Fruit fly (Drosophila melanogaster): ENCODE measurements around the gene Nubp2.

The Nubp2 gene

dm6 chr3L:20508136-20508635 is 18.2 kb upstream of the Nubp2 start (continued):
- peak; percentile 87 for TF ChIP-seq Hr3 (GFP tag; optimal IDR thresholded peaks at IDR 0.05)
- TF ChIP-seq CG15696 (tag; optimal IDR thresholded peaks at IDR 0.05): peak; percentile 91
- no peak for TF ChIP-seq CG2129 (GFP tag; IDR thresholded peaks at IDR 0.05; ENCODE audit: partially characterized antibody)
- TF ChIP-seq btn (GFP tag; optimal IDR thresholded peaks at IDR 0.05): peak; percentile 21
- peak; percentile 88 for TF ChIP-seq Sox102F (GFP tag; optimal IDR thresholded peaks at IDR 0.05)
- TF ChIP-seq CG8478 (optimal IDR thresholded peaks at IDR 0.05): no peak
- peak; percentile 94 for TF ChIP-seq fu2 (GFP tag; optimal IDR thresholded peaks at IDR 0.05)
- TF ChIP-seq pb (GFP tag; optimal IDR thresholded peaks at IDR 0.05): peak; percentile 78
- peak; percentile 91 for TF ChIP-seq Bteb2 (GFP tag; optimal IDR thresholded peaks at IDR 0.05)
- TF ChIP-seq CG7372 (GFP tag; IDR thresholded peaks at IDR 0.05): peak; percentile 95
- TF ChIP-seq zen (tag; optimal IDR thresholded peaks at IDR 0.05): peak; percentile 83
- TF ChIP-seq CG10979 (tag; optimal IDR thresholded peaks at IDR 0.05): peak; percentile 88
- TF ChIP-seq CG10267 (tag; optimal IDR thresholded peaks at IDR 0.05): peak; percentile 80
- peak; percentile 80 for TF ChIP-seq tup (GFP tag; optimal IDR thresholded peaks at IDR 0.05)
- TF ChIP-seq BtbVII (GFP tag; optimal IDR thresholded peaks at IDR 0.05): peak; percentile 94
- peak; percentile 89 for TF ChIP-seq mirr (GFP tag; optimal IDR thresholded peaks at IDR 0.05)
- TF ChIP-seq CG7745 (tag; optimal IDR thresholded peaks at IDR 0.05): no peak
- TF ChIP-seq Hand (GFP tag; optimal IDR thresholded peaks at IDR 0.05): peak; percentile 89
- peak; percentile 49; the same call in 1 of the 2 replicates for TF ChIP-seq bowl (GFP tag; IDR thresholded peaks at IDR 0.05)
- TF ChIP-seq CG2889 (GFP tag; IDR thresholded peaks at IDR 0.05): peak; percentile 85
- peak; percentile 65 for TF ChIP-seq sqz (GFP tag; optimal IDR thresholded peaks at IDR 0.05)
- TF ChIP-seq CrebB (tag; optimal IDR thresholded peaks at IDR 0.05): peak; percentile 91
- TF ChIP-seq Ets97D (GFP tag; optimal IDR thresholded peaks at IDR 0.05): peak; percentile 51
- peak; percentile 66 for TF ChIP-seq CG4707 (GFP tag; optimal IDR thresholded peaks at IDR 0.05)
- peak; percentile 96 for TF ChIP-seq HLH54F (GFP tag; optimal IDR thresholded peaks at IDR 0.05)
- peak; percentile 68 for TF ChIP-seq gcm (GFP tag; optimal IDR thresholded peaks at IDR 0.05)
- TF ChIP-seq Hey (tag; optimal IDR thresholded peaks at IDR 0.05): peak; percentile 78
- TF ChIP-seq CG11695 (GFP tag; IDR thresholded peaks at IDR 0.05): peak; percentile 93
- TF ChIP-seq CG4360 (GFP tag; IDR thresholded peaks at IDR 0.05): 0 out of 2 replicates have a peak, but pooled peaks have one; percentile 12
- peak; percentile 54; the same call in 1 of the 2 replicates for TF ChIP-seq CkIIα-i1 (GFP tag; IDR thresholded peaks at IDR 0.05)
- TF ChIP-seq Neu2 (GFP tag; optimal IDR thresholded peaks at IDR 0.05; ENCODE audit: borderline replicate concordance): peak; percentile 64
- peak; percentile 95 for TF ChIP-seq pho (GFP tag; optimal IDR thresholded peaks at IDR 0.05)
- TF ChIP-seq ftz-f1 (GFP tag; optimal IDR thresholded peaks at IDR 0.05): peak; percentile 60
- TF ChIP-seq pzg (GFP tag; optimal IDR thresholded peaks at IDR 0.05): peak; percentile 25
- peak; percentile 96 for TF ChIP-seq caup (GFP tag; optimal IDR thresholded peaks at IDR 0.05; ENCODE audit: severe bottlenecking)
- TF ChIP-seq CG17385 (GFP tag; optimal IDR thresholded peaks at IDR 0.05): peak; percentile 83
- peak; percentile 69 for TF ChIP-seq CG2875 (GFP tag; optimal IDR thresholded peaks at IDR 0.05)
- peak; percentile 78 for TF ChIP-seq slou (GFP tag; optimal IDR thresholded peaks at IDR 0.05)
- TF ChIP-seq CG3065 (GFP tag; optimal IDR thresholded peaks at IDR 0.05): peak; percentile 73
- TF ChIP-seq CG3281 (GFP tag; optimal IDR thresholded peaks at IDR 0.05): peak; percentile 97
- peak; percentile 60 for TF ChIP-seq CG4282 (GFP tag; optimal IDR thresholded peaks at IDR 0.05)
- TF ChIP-seq CG14014 (GFP tag; IDR thresholded peaks at IDR 0.05): peak; percentile 95
- peak; percentile 84 for TF ChIP-seq croc (GFP tag; conservative IDR thresholded peaks at IDR 0.05)
- peak; percentile 84; the same call in 2 of the 3 replicates for TF ChIP-seq CG2199 (GFP tag; IDR thresholded peaks at IDR 0.05)
- peak; percentile 31 for TF ChIP-seq BEAF-32 (GFP tag; optimal IDR thresholded peaks at IDR 0.05)
- peak; percentile 84 for TF ChIP-seq B-H1 (GFP tag; IDR thresholded peaks at IDR 0.05)
- 0 out of 3 replicates have a peak, but pooled peaks have one; percentile 30 for TF ChIP-seq HLH4C (GFP tag; IDR thresholded peaks at IDR 0.05; ENCODE audit: partially characterized antibody)
- TF ChIP-seq sc (optimal IDR thresholded peaks at IDR 0.05): no peak
- TF ChIP-seq sc (GFP tag; optimal IDR thresholded peaks at IDR 0.05): peak; percentile 49
- TF ChIP-seq ind (GFP tag; optimal IDR thresholded peaks at IDR 0.05): peak; percentile 96

Measured in whole organism, embryonic.